Fruit fly (Drosophila melanogaster): ENCODE data around the gene neur.

The neur gene

dm6 chr3R:9037946-9038345 is 1.3 kb downstream of the neur start:
- no peak for TF ChIP-seq Lpt (GFP tag; optimal IDR thresholded peaks at IDR 0.05)
- TF ChIP-seq ss (GFP tag; optimal IDR thresholded peaks at IDR 0.05) = no peak
- TF ChIP-seq CG7368 (GFP tag; optimal IDR thresholded peaks at IDR 0.05) = no peak
- TF ChIP-seq net (GFP tag; optimal IDR thresholded peaks at IDR 0.05) = no peak
- TF ChIP-seq CG6808 (GFP tag; optimal IDR thresholded peaks at IDR 0.05) = no peak
- no peak for TF ChIP-seq CG32006 (GFP tag; optimal IDR thresholded peaks at IDR 0.05)
- no peak for TF ChIP-seq Blimp-1 (GFP tag; optimal IDR thresholded peaks at IDR 0.05)
- TF ChIP-seq CG15336 (GFP tag; IDR thresholded peaks at IDR 0.05) = no peak
- no peak for TF ChIP-seq CG16779 (tag; optimal IDR thresholded peaks at IDR 0.05)
- TF ChIP-seq CG11762 (GFP tag; optimal IDR thresholded peaks at IDR 0.05; ENCODE audit: insufficient read depth) = no peak
- TF ChIP-seq salr (GFP tag; optimal IDR thresholded peaks at IDR 0.05) = no peak
- TF ChIP-seq CG11902 (GFP tag; optimal IDR thresholded peaks at IDR 0.05) = no peak
- no peak for TF ChIP-seq OdsH (GFP tag; optimal IDR thresholded peaks at IDR 0.05)

- peak; percentile 52 for TF ChIP-seq Eip78C (GFP tag)
- TF ChIP-seq dac (GFP tag; optimal IDR thresholded peaks at IDR 0.05) = no peak
- no peak for TF ChIP-seq Hr38 (GFP tag; optimal IDR thresholded peaks at IDR 0.05)
- no peak for TF ChIP-seq Ets96B (tag; optimal IDR thresholded peaks at IDR 0.05)
- no peak for TF ChIP-seq CG7368 (GFP tag; optimal IDR thresholded peaks at IDR 0.05)
- no peak for TF ChIP-seq CG34406 (GFP tag; optimal IDR thresholded peaks at IDR 0.05)
- TF ChIP-seq CG6792 (GFP tag; optimal IDR thresholded peaks at IDR 0.05) = no peak
- TF ChIP-seq esn (GFP tag; optimal IDR thresholded peaks at IDR 0.05) = peak; percentile 38
- TF ChIP-seq CG15336 (GFP tag; IDR thresholded peaks at IDR 0.05) = no peak
- no peak for TF ChIP-seq OdsH (GFP tag; optimal IDR thresholded peaks at IDR 0.05)
- TF ChIP-seq acj6 (GFP tag; optimal IDR thresholded peaks at IDR 0.05) = no peak
- TF ChIP-seq lz (GFP tag; optimal IDR thresholded peaks at IDR 0.05) = peak; percentile 21
- TF ChIP-seq fd59A (GFP tag; optimal IDR thresholded peaks at IDR 0.05) = no peak
- TF ChIP-seq CG32006 (GFP tag; optimal IDR thresholded peaks at IDR 0.05) = no peak
- peak; percentile 15 for TF ChIP-seq topi (GFP tag; optimal IDR thresholded peaks at IDR 0.05)
- peak; percentile 59 for TF ChIP-seq svp (GFP tag)
- no peak for TF ChIP-seq Hr4 (GFP tag; optimal IDR thresholded peaks at IDR 0.05)
- no peak for TF ChIP-seq CG9139 (GFP tag; optimal IDR thresholded peaks at IDR 0.05)
- no peak for TF ChIP-seq fkh (GFP tag; optimal IDR thresholded peaks at IDR 0.05)
- TF ChIP-seq pdm3 (GFP tag; optimal IDR thresholded peaks at IDR 0.05) = no peak
- TF ChIP-seq CG6276 (GFP tag; optimal IDR thresholded peaks at IDR 0.05) = no peak
- TF ChIP-seq CG8119 (GFP tag; IDR thresholded peaks at IDR 0.05) = no peak
- TF ChIP-seq Met (GFP tag; optimal IDR thresholded peaks at IDR 0.05) = no peak
- no peak for TF ChIP-seq ss (GFP tag; optimal IDR thresholded peaks at IDR 0.05)
- no peak for TF ChIP-seq CG10631 (GFP tag; optimal IDR thresholded peaks at IDR 0.05)
- no peak for TF ChIP-seq Lpt (GFP tag; optimal IDR thresholded peaks at IDR 0.05)
- no peak for TF ChIP-seq dsx (GFP tag; optimal IDR thresholded peaks at IDR 0.05; ENCODE audit: poor library complexity, severe bottlenecking)
- TF ChIP-seq cyc (GFP tag; optimal IDR thresholded peaks at IDR 0.05) = peak; percentile 7
- no peak for TF ChIP-seq achi (GFP tag; optimal IDR thresholded peaks at IDR 0.05)
- TF ChIP-seq Smox (GFP tag; optimal IDR thresholded peaks at IDR 0.05) = no peak
- TF ChIP-seq CG3919 (GFP tag; optimal IDR thresholded peaks at IDR 0.05) = no peak
- TF ChIP-seq CG3032 (tag; optimal IDR thresholded peaks at IDR 0.05) = no peak
- TF ChIP-seq CG31627 (GFP tag; optimal IDR thresholded peaks at IDR 0.05) = peak; percentile 3
- no peak for TF ChIP-seq Gug (GFP tag; IDR thresholded peaks at IDR 0.05)
- TF ChIP-seq CG6808 (GFP tag; optimal IDR thresholded peaks at IDR 0.05) = no peak
- no peak for TF ChIP-seq Sox14 (GFP tag; optimal IDR thresholded peaks at IDR 0.05)
- TF ChIP-seq Sox15 (GFP tag; optimal IDR thresholded peaks at IDR 0.05) = no peak
- TF ChIP-seq net (GFP tag; optimal IDR thresholded peaks at IDR 0.05) = no peak
- no peak for TF ChIP-seq fd85E (GFP tag; optimal IDR thresholded peaks at IDR 0.05)
- no peak for TF ChIP-seq CG10669 (GFP tag; optimal IDR thresholded peaks at IDR 0.05)
- no peak for TF ChIP-seq CG16779 (tag; optimal IDR thresholded peaks at IDR 0.05)
- no peak for TF ChIP-seq Ets21C (GFP tag; optimal IDR thresholded peaks at IDR 0.05)
Measured at dm6 chr3R:9035252-9035651, 4.0 kb downstream of the neur start.
